Worm (Caenorhabditis elegans): ENCODE measurements around the gene C18E9.9.

ce11 chrII:9014877-9015505 is 25.6 kb upstream of the C18E9.9 start:
- TF ChIP-seq ztf-29 (GFP tag; IDR thresholded peaks at IDR 0.05) = no peak
- TF ChIP-seq cog-1 (tag; optimal IDR thresholded peaks at IDR 0.05) = no peak
- no peak for TF ChIP-seq ref-1 (GFP tag; conservative IDR thresholded peaks at IDR 0.05)
- TF ChIP-seq tab-1 (GFP tag; IDR thresholded peaks at IDR 0.05) = no peak
- TF ChIP-seq flt-1 (GFP tag; IDR thresholded peaks at IDR 0.05) = no peak
- TF ChIP-seq med-1 (GFP tag; optimal IDR thresholded peaks at IDR 0.05; ENCODE audit: insufficient read depth) = no peak
- TF ChIP-seq klf-2 (GFP tag; conservative IDR thresholded peaks at IDR 0.05) = no peak
